Worm (Caenorhabditis elegans) whole organism, L4 larva: Measurements from ENCODE around the gene clec-216.
A peak's percentile ranks its signal among the peaks of the same experiment; 100 is the strongest.

ENCODE experiments used
- F37D6.2 ChIP-seq: sonication (generic microtip); optimal IDR thresholded peaks from 2 replicates; lab custom pipeline; 2016; ENCODE audit warnings: mild to moderate bottlenecking, missing genetic modification characterization, missing compliant biosample characterization
- R02D3.7 ChIP-seq: fragments of 150-350 bp; sonication (generic microtip); optimal IDR thresholded peaks from 3 replicates; lab custom pipeline; 2014; ENCODE audit warnings: missing biosample characterization, missing genetic modification characterization
- ama-1 ChIP-seq: fragments of 150-350 bp; optimal IDR thresholded peaks from 2 replicates; lab custom pipeline; 2014; ENCODE audit warnings: inconsistent platforms, mixed read lengths
- ceh-32 ChIP-seq: sonication (generic microtip); optimal IDR thresholded peaks from 2 replicates; lab custom pipeline; 2016; ENCODE audit warnings: mild to moderate bottlenecking, missing genetic modification characterization, missing compliant biosample characterization; ENCODE audit not compliant: poor library complexity
- ceh-44 ChIP-seq: fragments of 200-800 bp; sonication (Bioruptor generic); IDR thresholded peaks from 2 replicates; pipeline ENCODE4 v1.3.6; 2022; ENCODE audit warnings: missing genetic modification reagents, missing genetic modification characterization, missing compliant biosample characterization
- ceh-82 ChIP-seq: sonication (generic microtip); optimal IDR thresholded peaks from 2 replicates; lab custom pipeline; 2017; ENCODE audit warnings: missing biosample characterization, missing genetic modification characterization
- ctbp-1 ChIP-seq: fragments of 200-800 bp; sonication (Bioruptor generic); IDR thresholded peaks from 2 replicates; pipeline ENCODE4 v1.3.6; 2022; ENCODE audit warnings: missing genetic modification reagents, missing genetic modification characterization, missing compliant biosample characterization
- daf-16 ChIP-seq, 3 experiments: sonication (generic microtip); optimal IDR thresholded peaks; 2 replicates each; lab custom pipeline; 2016 to 2017; ENCODE audit warnings: missing genetic modification characterization in 3 of 3, missing genetic modification reagents in 3 of 3, mild to moderate bottlenecking in 2 of 3, missing compliant biosample characterization in 2 of 3, missing biosample characterization in 1 of 3, moderate library complexity in 1 of 3
- dmd-9 ChIP-seq: fragments of 200-800 bp; sonication (Bioruptor generic); IDR thresholded peaks from 2 replicates; pipeline ENCODE4 v1.3.6; 2022; ENCODE audit warnings: missing genetic modification reagents, missing genetic modification characterization, missing compliant biosample characterization
- duxl-1 ChIP-seq: sonication (generic microtip); optimal IDR thresholded peaks from 2 replicates; lab custom pipeline; 2016; ENCODE audit warnings: mild to moderate bottlenecking, missing genetic modification characterization, moderate library complexity, missing compliant biosample characterization; ENCODE audit not compliant: poor library complexity
- fkh-10 ChIP-seq: fragments of 150-350 bp; optimal IDR thresholded peaks from 2 replicates; lab custom pipeline; 2014; ENCODE audit warnings: missing biosample characterization, missing genetic modification reagents, missing genetic modification characterization
- hlh-11 ChIP-seq: fragments of 200-800 bp; sonication (Bioruptor generic); optimal IDR thresholded peaks from 2 replicates; lab custom pipeline; 2018; ENCODE audit warnings: mild to moderate bottlenecking, missing genetic modification characterization, missing compliant biosample characterization
- hlh-30 ChIP-seq: sonication (generic microtip); optimal IDR thresholded peaks from 2 replicates; lab custom pipeline; 2017; ENCODE audit warnings: antibody characterized with exemption, mild to moderate bottlenecking, missing genetic modification characterization, missing compliant biosample characterization; ENCODE audit not compliant: insufficient read depth
- lin-38 ChIP-seq: fragments of 200-800 bp; sonication (Bioruptor generic); IDR thresholded peaks from 2 replicates; pipeline ENCODE4 v1.3.6; 2022; ENCODE audit warnings: missing genetic modification reagents, missing genetic modification characterization, missing compliant biosample characterization
- madf-5 ChIP-seq, 2 experiments: fragments of 200-800 bp; sonication (Bioruptor generic); IDR thresholded peaks; 2 replicates each; pipeline ENCODE4 v1.3.6; 2022; ENCODE audit warnings: missing compliant biosample characterization in 2 of 2, missing genetic modification characterization in 2 of 2
- mxl-2 ChIP-seq: fragments of 200-800 bp; sonication (Bioruptor generic); conservative IDR thresholded peaks from 2 replicates; pipeline ENCODE4 v1.3.6; 2022; ENCODE audit warnings: missing genetic modification reagents, missing genetic modification characterization, missing compliant biosample characterization
- nhr-28 ChIP-seq: fragments of 150-350 bp; optimal IDR thresholded peaks from 2 replicates; lab custom pipeline; 2014; ENCODE audit warnings: missing biosample characterization, missing genetic modification characterization
- nhr-6 ChIP-seq: fragments of 150-350 bp; optimal IDR thresholded peaks from 2 replicates; lab custom pipeline; 2014; ENCODE audit warnings: missing biosample characterization, missing genetic modification characterization
- unc-62 ChIP-seq, 3 experiments: fragments of 150-350 bp in 1 of 3; sonication (generic microtip); optimal IDR thresholded peaks in 2 of 3; peaks in 1 of 3; 1 replicate in 1 of 3; 2 replicates in 2 of 3; lab custom pipeline; 2014 to 2017; ENCODE audit warnings: missing biosample characterization in 3 of 3, missing genetic modification characterization in 3 of 3, missing genetic modification reagents in 3 of 3, missing genotype in 1 of 3
- zag-1 ChIP-seq: fragments of 150-350 bp; optimal IDR thresholded peaks from 2 replicates; lab custom pipeline; 2014; ENCODE audit warnings: missing biosample characterization, missing genetic modification characterization
- zip-2 ChIP-seq: fragments of 150-350 bp; optimal IDR thresholded peaks from 2 replicates; lab custom pipeline; 2014; ENCODE audit warnings: missing biosample characterization, missing genetic modification characterization

The clec-216 gene

DNA sequence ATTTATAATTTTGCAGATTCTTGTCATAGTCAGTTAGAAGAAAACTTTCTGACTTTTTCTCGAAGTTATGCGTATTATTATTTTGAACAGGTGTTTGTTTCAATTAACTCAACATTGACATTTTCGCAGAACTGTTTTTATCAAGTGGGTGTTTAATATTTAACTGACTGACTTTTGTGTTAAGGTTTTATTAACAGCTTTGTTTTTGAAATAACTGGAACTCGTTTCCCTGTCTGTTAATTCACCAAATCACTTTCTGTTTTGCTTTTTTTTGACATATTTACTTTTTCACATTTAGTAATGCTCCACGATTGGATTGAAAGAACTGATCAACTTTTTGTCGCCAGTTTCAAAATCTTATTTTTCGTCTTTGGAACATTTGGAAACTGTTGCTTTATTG is 27.3 kb downstream of the clec-216 start, which contains the start of gene srsx-7:
TSS of gene srsx-7 (plus strand) at position 301 of the 400 bp plus-strand sequence.
- no peak for TF ChIP-seq mxl-2 (GFP tag; lab: Robert Waterston, UW)
- TF ChIP-seq dmd-9 (GFP tag; lab: Robert Waterston, UW): no peak
- no peak for TF ChIP-seq ama-1 (lab: Kevin White, UChicago)
- no peak for TF ChIP-seq madf-5 (GFP tag; IDR thresholded peaks at IDR 0.05; lab: Robert Waterston, UW)
- no peak for TF ChIP-seq ceh-82 (tag; lab: Kevin White, UChicago)
- TF ChIP-seq ceh-44 (GFP tag; lab: Robert Waterston, UW): no peak
- no peak for TF ChIP-seq hlh-11 (tag; lab: Kevin White, UChicago)
- TF ChIP-seq ctbp-1 (GFP tag; lab: Robert Waterston, UW): no peak
- TF ChIP-seq duxl-1 (tag; lab: Kevin White, UChicago): no peak
- no peak for TF ChIP-seq hlh-30
- TF ChIP-seq R02D3.7 (tag; lab: Kevin White, UChicago): no peak
- TF ChIP-seq nhr-28: no peak
- no peak for TF ChIP-seq ceh-32 (tag; lab: Kevin White, UChicago)
- TF ChIP-seq nhr-6 (tag; lab: Kevin White, UChicago): no peak
- no peak for TF ChIP-seq zag-1 (tag; lab: Kevin White, UChicago)

DNA sequence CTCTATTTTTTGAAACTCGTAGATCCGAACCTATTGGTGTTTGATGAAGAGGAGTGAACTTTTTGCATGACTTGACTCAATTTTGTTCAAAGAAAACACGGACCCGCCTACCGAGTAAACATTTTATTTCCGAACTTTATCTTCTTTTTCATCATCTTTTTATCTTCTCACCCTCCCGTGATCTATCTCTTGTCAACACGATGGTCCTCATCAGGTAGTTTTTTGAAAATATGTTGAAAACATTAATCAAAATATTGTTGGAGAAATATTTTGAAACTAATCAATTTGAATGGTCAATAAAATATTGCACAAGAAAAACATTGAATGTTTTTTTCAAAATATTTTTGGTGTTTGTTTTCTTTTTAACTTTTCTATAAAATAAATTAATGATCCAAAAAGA is 44.3 kb downstream of the clec-216 start:
- TF ChIP-seq ceh-82 (tag; lab: Kevin White, UChicago): no peak
- TF ChIP-seq daf-16 (GFP tag; optimal IDR thresholded peaks at IDR 0.05; lab: Kevin White, UChicago): peak in 1 of 2 experiments; percentile 94
- no peak for TF ChIP-seq daf-16 (tag; optimal IDR thresholded peaks at IDR 0.05; lab: Kevin White, UChicago)
- TF ChIP-seq hlh-30: no peak
- no peak for TF ChIP-seq lin-38 (GFP tag; lab: Robert Waterston, UW)
- TF ChIP-seq F37D6.2 (tag; lab: Kevin White, UChicago): no peak

DNA sequence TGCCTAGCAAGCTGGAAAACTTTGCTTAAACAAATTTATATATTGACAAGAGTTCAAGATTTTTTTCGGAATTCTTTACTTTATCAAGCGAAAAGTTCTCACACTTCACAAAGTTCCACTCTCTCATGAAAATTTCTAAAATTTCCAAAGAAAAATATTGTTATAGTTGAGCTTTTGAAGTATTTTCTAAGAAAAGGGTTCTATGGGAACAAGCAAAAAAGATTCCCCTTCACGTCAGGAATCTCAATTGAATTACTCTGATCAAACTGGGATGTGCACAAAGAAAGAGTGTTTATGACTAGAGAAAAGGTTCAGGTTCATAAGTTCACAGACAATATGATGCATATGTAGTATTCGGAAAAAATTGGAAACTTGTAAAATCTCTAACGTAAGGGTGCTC is 48.4 kb downstream of the clec-216 start:
- TF ChIP-seq unc-62 (GFP tag; optimal IDR thresholded peaks at IDR 0.05 in 1 of 2; lab: Kevin White, UChicago) (peak in 1 of 2 experiments; percentile 80), unc-62 (tag; optimal IDR thresholded peaks at IDR 0.05; lab: Kevin White, UChicago) (no peak), zip-2 (tag; lab: Kevin White, UChicago) (no peak), fkh-10 (GFP tag; lab: Kevin White, UChicago) (peak; percentile 92)
